Fruit fly (Drosophila melanogaster) whole organism, embryonic: ENCODE measurements around the gene CG34276.

Experiments
- Aef1 ChIP-seq: fragments of 200-800 bp; sonication (Bioruptor generic); IDR thresholded peaks from 3 replicates; pipeline ENCODE4 v1.3.6; 2022; ENCODE audit warnings: missing biosample characterization, missing genetic modification characterization
- B-H1 ChIP-seq: fragments of 200-800 bp; sonication (Bioruptor generic); IDR thresholded peaks from 3 replicates; pipeline ENCODE4 v1.3.6; 2022; ENCODE audit warnings: missing biosample characterization, missing genetic modification characterization
- CG1024 ChIP-seq: fragments of 200-800 bp; sonication (Bioruptor generic); IDR thresholded peaks from 2 replicates; pipeline ENCODE4 v1.3.6; 2022; ENCODE audit warnings: missing biosample characterization, missing genetic modification characterization
- CG12744 ChIP-seq: fragments of 200-800 bp; sonication (Bioruptor generic); optimal IDR thresholded peaks from 2 replicates; lab custom pipeline; 2016; ENCODE audit warnings: missing biosample characterization, missing genetic modification characterization
- CG13424 ChIP-seq: fragments of 200-800 bp; sonication (Bioruptor generic); optimal IDR thresholded peaks from 2 replicates; lab custom pipeline; 2019; ENCODE audit warnings: missing biosample characterization, mild to moderate bottlenecking, missing genetic modification characterization, moderate library complexity
- CG13624 ChIP-seq: fragments of 200-800 bp; sonication (Bioruptor generic); optimal IDR thresholded peaks from 2 replicates; lab custom pipeline; 2016; ENCODE audit warnings: missing biosample characterization, missing genetic modification characterization
- CG14014 ChIP-seq: fragments of 200-800 bp; sonication (Bioruptor generic); IDR thresholded peaks from 2 replicates; pipeline ENCODE4 v1.3.6; 2022; ENCODE audit warnings: missing biosample characterization, missing genetic modification characterization
- CG14050 ChIP-seq: fragments of 200-800 bp; sonication (Bioruptor generic); IDR thresholded peaks from 3 replicates; pipeline ENCODE4 v1.3.6; 2022; ENCODE audit warnings: missing biosample characterization, missing genetic modification characterization
- CG14667 ChIP-seq: fragments of 200-800 bp; sonication (Bioruptor generic); IDR thresholded peaks from 2 replicates; pipeline ENCODE4 v1.3.6; 2022; ENCODE audit warnings: missing biosample characterization, missing genetic modification characterization
- CG15696 ChIP-seq: fragments of 200-800 bp; sonication (Bioruptor generic); optimal IDR thresholded peaks from 2 replicates; lab custom pipeline; 2019; ENCODE audit warnings: missing biosample characterization, mild to moderate bottlenecking, missing genetic modification characterization, moderate library complexity
- CG17802 ChIP-seq: fragments of 200-800 bp; sonication (Bioruptor generic); optimal IDR thresholded peaks from 2 replicates; lab custom pipeline; 2018; ENCODE audit warnings: missing biosample characterization, mild to moderate bottlenecking, missing genetic modification characterization, moderate library complexity
- CG2875 ChIP-seq: fragments of 200-800 bp; sonication (Bioruptor generic); optimal IDR thresholded peaks from 2 replicates; lab custom pipeline; 2017; ENCODE audit warnings: missing biosample characterization, mild to moderate bottlenecking, missing genetic modification characterization, missing genetic modification reagents
- CG2889 ChIP-seq: fragments of 200-800 bp; sonication (Bioruptor generic); IDR thresholded peaks from 3 replicates; pipeline ENCODE4 v1.3.6; 2022; ENCODE audit warnings: missing biosample characterization, missing genetic modification characterization
- CG31224 ChIP-seq: fragments of 200-800 bp; sonication (Bioruptor generic); IDR thresholded peaks from 2 replicates; pipeline ENCODE4 v1.3.6; 2022; ENCODE audit warnings: missing biosample characterization, missing genetic modification characterization
- CG34224 ChIP-seq: fragments of 200-800 bp; sonication (Bioruptor generic); IDR thresholded peaks from 3 replicates; pipeline ENCODE4 v1.3.6; 2022; ENCODE audit warnings: missing biosample characterization, missing genetic modification characterization; ENCODE audit not compliant: partially characterized antibody
- CG3847 ChIP-seq: fragments of 200-800 bp; sonication (Bioruptor generic); IDR thresholded peaks from 2 replicates; pipeline ENCODE4 v1.3.6; 2022; ENCODE audit warnings: missing biosample characterization, missing genetic modification characterization
- CG4707 ChIP-seq: fragments of 200-800 bp; sonication (Bioruptor generic); optimal IDR thresholded peaks from 2 replicates; lab custom pipeline; 2018; ENCODE audit warnings: missing biosample characterization, mild to moderate bottlenecking, missing genetic modification characterization, moderate library complexity
- CG6254 ChIP-seq: fragments of 200-800 bp; sonication (Bioruptor generic); optimal IDR thresholded peaks from 3 replicates; lab custom pipeline; 2017; ENCODE audit warnings: mild to moderate bottlenecking, missing biosample characterization, missing genetic modification reagents, missing genetic modification characterization
- CG7987 ChIP-seq: fragments of 200-800 bp; sonication (Bioruptor generic); optimal IDR thresholded peaks from 2 replicates; lab custom pipeline; 2018; ENCODE audit warnings: missing biosample characterization, mild to moderate bottlenecking, missing genetic modification characterization, moderate library complexity
- Chrac-16 ChIP-seq: fragments of 200-800 bp; sonication (Bioruptor generic); optimal IDR thresholded peaks from 3 replicates; lab custom pipeline; 2016; ENCODE audit warnings: missing biosample characterization, missing genetic modification characterization
- Doc3 ChIP-seq: fragments of 200-800 bp; sonication (Bioruptor generic); IDR thresholded peaks from 3 replicates; pipeline ENCODE4 v1.3.6; 2022; ENCODE audit warnings: missing biosample characterization, missing genetic modification characterization; ENCODE audit not compliant: partially characterized antibody
- E2f1 ChIP-seq: fragments of 200-800 bp; sonication (Bioruptor generic); IDR thresholded peaks from 2 replicates; pipeline ENCODE4 v1.3.6; 2022; ENCODE audit warnings: missing biosample characterization, missing genetic modification characterization
- Hand ChIP-seq: fragments of 200-800 bp; sonication (Bioruptor generic); optimal IDR thresholded peaks from 2 replicates; lab custom pipeline; 2017; ENCODE audit warnings: mild to moderate bottlenecking, missing biosample characterization, missing genetic modification reagents, missing genetic modification characterization
- Hmr ChIP-seq: fragments of 200-800 bp; sonication (Bioruptor generic); optimal IDR thresholded peaks from 3 replicates; lab custom pipeline; 2017; ENCODE audit warnings: mild to moderate bottlenecking, missing biosample characterization, missing genetic modification reagents, missing genetic modification characterization
- Kr ChIP-seq: fragments of 200-800 bp; sonication (Bioruptor generic); optimal IDR thresholded peaks from 2 replicates; lab custom pipeline; 2017; ENCODE audit warnings: missing biosample characterization, mild to moderate bottlenecking, missing genetic modification characterization
- Lpt ChIP-seq: fragments of >200 bp; optimal IDR thresholded peaks from 2 replicates; lab custom pipeline; 2018; ENCODE audit warnings: missing biosample characterization, missing genetic modification characterization
- Max ChIP-seq: fragments of 200-800 bp; sonication (Bioruptor generic); optimal IDR thresholded peaks from 2 replicates; lab custom pipeline; 2016; ENCODE audit warnings: missing biosample characterization, mild to moderate bottlenecking, missing genetic modification characterization
- Med ChIP-seq: fragments of 200-800 bp; sonication (Bioruptor generic); peaks from one replicate; lab custom pipeline; 2016; ENCODE audit warnings: missing biosample characterization, missing genetic modification characterization, mild to moderate bottlenecking, inconsistent platforms, moderate library complexity
- Opbp ChIP-seq: fragments of 200-800 bp; sonication (Bioruptor generic); IDR thresholded peaks from 3 replicates; pipeline ENCODE4 v1.3.6; 2022; ENCODE audit warnings: missing biosample characterization, missing genetic modification characterization; ENCODE audit not compliant: partially characterized antibody
- Sin3A ChIP-seq: fragments of >200 bp; optimal IDR thresholded peaks from 2 replicates; lab custom pipeline; 2018
- Sox102F ChIP-seq: fragments of 200-800 bp; sonication (Bioruptor generic); optimal IDR thresholded peaks from 2 replicates; lab custom pipeline; 2018; ENCODE audit warnings: missing biosample characterization, mild to moderate bottlenecking, missing genetic modification characterization, moderate library complexity
- Spps ChIP-seq: fragments of 200-800 bp; sonication (Bioruptor generic); optimal IDR thresholded peaks from 2 replicates; lab custom pipeline; 2018; ENCODE audit warnings: missing biosample characterization, mild to moderate bottlenecking, missing genetic modification characterization
- Sry-δ ChIP-seq: fragments of 200-800 bp; sonication (Bioruptor generic); optimal IDR thresholded peaks from 2 replicates; lab custom pipeline; 2016; ENCODE audit warnings: missing biosample characterization, missing genetic modification characterization
- al ChIP-seq: fragments of 200-800 bp; sonication (Bioruptor generic); IDR thresholded peaks from 2 replicates; pipeline ENCODE4 v1.3.6; 2022; ENCODE audit warnings: missing biosample characterization, missing genetic modification characterization
- bab2 ChIP-seq: fragments of 200-800 bp; sonication (Bioruptor generic); optimal IDR thresholded peaks from 2 replicates; lab custom pipeline; 2016; ENCODE audit warnings: missing biosample characterization, missing genetic modification characterization
- cad ChIP-seq: fragments of >200 bp; optimal IDR thresholded peaks from 2 replicates; lab custom pipeline; 2017; ENCODE audit warnings: missing biosample characterization, missing genetic modification characterization
- chm ChIP-seq: fragments of 200-800 bp; sonication (Bioruptor generic); IDR thresholded peaks from 2 replicates; pipeline ENCODE4 v1.3.6; 2022; ENCODE audit warnings: missing biosample characterization, missing genetic modification characterization
- corto ChIP-seq: fragments of 200-800 bp; sonication (Bioruptor generic); optimal IDR thresholded peaks from 2 replicates; lab custom pipeline; 2016; ENCODE audit warnings: missing biosample characterization, mild to moderate bottlenecking, missing genetic modification characterization, moderate library complexity
- da ChIP-seq: fragments of 200-800 bp; sonication (Bioruptor generic); optimal IDR thresholded peaks from 2 replicates; lab custom pipeline; 2016; ENCODE audit warnings: missing biosample characterization, missing genetic modification characterization
- hbn ChIP-seq: fragments of 200-800 bp; sonication (Bioruptor generic); IDR thresholded peaks from 2 replicates; pipeline ENCODE4 v1.3.6; 2022; ENCODE audit warnings: missing biosample characterization, missing genetic modification characterization; ENCODE audit not compliant: partially characterized antibody
- odd ChIP-seq: fragments of 200-800 bp; sonication (Bioruptor generic); optimal IDR thresholded peaks from 2 replicates; lab custom pipeline; 2017; ENCODE audit warnings: missing biosample characterization, mild to moderate bottlenecking, missing genetic modification characterization
- pan ChIP-seq, 4 experiments: fragments of >200 bp in 3 of 4; fragments of 200-800 bp in 1 of 4; sonication (Bioruptor generic) in 1 of 4; optimal IDR thresholded peaks in 3 of 4; IDR thresholded peaks in 1 of 4; 2 replicates each; pipeline versions ENCODE4 v1.3.6 to Lab custom; 2017 to 2022; ENCODE audit warnings: missing biosample characterization in 2 of 4, missing genetic modification characterization in 2 of 4, mixed read lengths in 1 of 4
- pzg ChIP-seq: fragments of 200-800 bp; sonication (Bioruptor generic); optimal IDR thresholded peaks from 3 replicates; lab custom pipeline; 2018; ENCODE audit warnings: missing biosample characterization, mild to moderate bottlenecking, missing genetic modification characterization, moderate library complexity
- ranshi ChIP-seq: fragments of 200-800 bp; sonication (Bioruptor generic); IDR thresholded peaks from 2 replicates; pipeline ENCODE4 v1.3.6; 2022; ENCODE audit warnings: missing biosample characterization, missing genetic modification characterization
- sim ChIP-seq: fragments of 200-800 bp; sonication (Bioruptor generic); IDR thresholded peaks from 2 replicates; pipeline ENCODE4 v1.3.6; 2022; ENCODE audit warnings: missing biosample characterization, missing genetic modification characterization
- stc ChIP-seq: fragments of 200-800 bp; sonication (Bioruptor generic); IDR thresholded peaks from 2 replicates; pipeline ENCODE4 v1.3.6; 2022; ENCODE audit warnings: missing biosample characterization, missing genetic modification characterization
- sug ChIP-seq: fragments of 200-800 bp; optimal IDR thresholded peaks from 2 replicates; lab custom pipeline; 2019; ENCODE audit warnings: missing biosample characterization, mild to moderate bottlenecking, missing genetic modification characterization, moderate library complexity
- trem ChIP-seq: fragments of 200-800 bp; optimal IDR thresholded peaks from 3 replicates; lab custom pipeline; 2019; ENCODE audit warnings: missing biosample characterization, mild to moderate bottlenecking, missing genetic modification characterization, moderate library complexity
- trh ChIP-seq: fragments of 200-800 bp; sonication (Bioruptor generic); optimal IDR thresholded peaks from 2 replicates; lab custom pipeline; 2016; ENCODE audit warnings: missing biosample characterization, missing genetic modification characterization
- zfh1 ChIP-seq: fragments of 200-800 bp; sonication (Bioruptor generic); IDR thresholded peaks from 3 replicates; pipeline ENCODE4 v1.3.6; 2022; ENCODE audit warnings: missing biosample characterization, missing genetic modification characterization
- zfh2 ChIP-seq: fragments of 200-800 bp; sonication (Bioruptor generic); optimal IDR thresholded peaks from 2 replicates; lab custom pipeline; 2016; ENCODE audit warnings: missing biosample characterization, missing genetic modification characterization

Gene CG34276

dm6 chr3R:15927172-15927571 lies 1.7 kb downstream of the CG34276 start (continued):
- TF ChIP-seq hbn (no peak), Hmr (GFP tag; lab: Kevin White, UChicago) (peak; percentile 6), CG1024 (GFP tag; lab: Robert Waterston, UW) (no peak), sim (GFP tag; lab: Robert Waterston, UW) (no peak), Max (GFP tag; lab: Kevin White, UChicago) (no peak), CG7987 (GFP tag; lab: Kevin White, UChicago) (no peak), bab2 (no peak), Sry-δ (no peak), Aef1 (GFP tag; lab: Robert Waterston, UW) (peak; percentile 50; the same call in 2 of the 3 replicates), CG13624 (GFP tag; lab: Kevin White, UChicago) (no peak), Chrac-16 (GFP tag; lab: Kevin White, UChicago) (no peak), trem (tag; lab: Kevin White, UChicago) (no peak), CG15696 (tag; lab: Kevin White, UChicago) (no peak), zfh1 (GFP tag; lab: Robert Waterston, UW) (peak; percentile 23; the same call in 1 of the 3 replicates), Doc3 (GFP tag; lab: Robert Waterston, UW) (no peak), E2f1 (GFP tag; lab: Robert Waterston, UW) (no peak), sug (tag; lab: Kevin White, UChicago) (no peak), CG14014 (GFP tag; lab: Robert Waterston, UW) (no peak), CG34224 (GFP tag; lab: Robert Waterston, UW) (no peak), CG6254 (no peak), zfh2 (GFP tag; lab: Kevin White, UChicago) (no peak), CG12744 (GFP tag; lab: Kevin White, UChicago) (no peak), CG2889 (GFP tag; lab: Robert Waterston, UW) (no peak), pzg (GFP tag; lab: Kevin White, UChicago) (no peak), chm (GFP tag; lab: Robert Waterston, UW) (no peak), CG3847 (GFP tag; lab: Robert Waterston, UW) (0 out of 2 replicates have a peak, but pooled peaks have one; percentile 28), Lpt (no peak), Sin3A (lab: Kevin White, UChicago) (no peak), Sox102F (GFP tag; lab: Kevin White, UChicago) (peak; percentile 53), CG14667 (GFP tag; lab: Robert Waterston, UW) (no peak), CG31224 (GFP tag; lab: Robert Waterston, UW) (no peak), al (GFP tag; lab: Robert Waterston, UW) (0 out of 2 replicates have a peak, but pooled peaks have one; percentile 16), Med (GFP tag; lab: Kevin White, UChicago) (peak; percentile 92), trh (GFP tag; lab: Kevin White, UChicago) (no peak), CG17802 (tag; lab: Kevin White, UChicago) (no peak), Hand (GFP tag; lab: Kevin White, UChicago) (no peak), CG2875 (GFP tag; lab: Kevin White, UChicago) (no peak), ranshi (no peak), CG14050 (GFP tag; lab: Robert Waterston, UW) (peak; percentile 19; the same call in 1 of the 3 replicates), Kr (GFP tag; lab: Kevin White, UChicago) (no peak), da (GFP tag; lab: Kevin White, UChicago) (no peak), CG13424 (tag; lab: Kevin White, UChicago) (peak; percentile 44), pan (optimal IDR thresholded peaks at IDR 0.05; lab: Kevin White, UChicago) (no peak), pan (GFP tag; optimal IDR thresholded peaks at IDR 0.05 in 1 of 2, IDR thresholded peaks at IDR 0.05 in 1 of 2) (no peak), cad (GFP tag; lab: Kevin White, UChicago) (no peak), Opbp (GFP tag; lab: Robert Waterston, UW) (no peak), stc (GFP tag; lab: Robert Waterston, UW) (0 out of 2 replicates have a peak, but pooled peaks have one; percentile 21), odd (peak; percentile 3), B-H1 (GFP tag; lab: Robert Waterston, UW) (no peak), Spps (tag; lab: Kevin White, UChicago) (no peak), CG4707 (GFP tag; lab: Kevin White, UChicago) (peak; percentile 29), corto (GFP tag; lab: Kevin White, UChicago) (no peak)
